Worm (Caenorhabditis elegans) whole organism, young adult: ENCODE data around the gene C04E12.2.

Experiments
- F22D6.2 ChIP-seq: sonication (generic microtip); optimal IDR thresholded peaks from 2 replicates; lab custom pipeline; 2016; ENCODE audit warnings: mild to moderate bottlenecking, missing genetic modification characterization, missing compliant biosample characterization
- K12H6.12 ChIP-seq: fragments of 200-800 bp; sonication (Bioruptor generic); optimal IDR thresholded peaks from 2 replicates; lab custom pipeline; 2018; ENCODE audit warnings: mild to moderate bottlenecking, missing genetic modification characterization, missing compliant biosample characterization
- cebp-2 ChIP-seq: fragments of 200-800 bp; sonication (Bioruptor generic); IDR thresholded peaks from 2 replicates; pipeline ENCODE4 v1.3.6; 2022; ENCODE audit warnings: missing genetic modification characterization, missing compliant biosample characterization
- egrh-3 ChIP-seq: fragments of 200-800 bp; sonication (Bioruptor generic); IDR thresholded peaks from 2 replicates; pipeline ENCODE4 v1.3.6; 2022; ENCODE audit warnings: missing genetic modification reagents, missing genetic modification characterization, missing compliant biosample characterization
- him-1 ChIP-seq: sonication (generic microtip); optimal IDR thresholded peaks from 2 replicates; lab custom pipeline; 2016; ENCODE audit warnings: missing genotype, missing genetic modification reagents, missing genetic modification characterization, missing compliant biosample characterization
- pha-4 ChIP-seq: fragments of 150-350 bp; sonication (generic microtip); optimal IDR thresholded peaks from 2 replicates; lab custom pipeline; 2014; ENCODE audit warnings: missing biosample characterization, missing genetic modification reagents, missing genetic modification characterization
- rcor-1 ChIP-seq: fragments of 200-800 bp; sonication (Bioruptor generic); IDR thresholded peaks from 2 replicates; pipeline ENCODE4 v1.3.6; 2022; ENCODE audit warnings: missing genetic modification reagents, missing genetic modification characterization, missing compliant biosample characterization
- unc-62 ChIP-seq: fragments of 150-350 bp; optimal IDR thresholded peaks from 2 replicates; lab custom pipeline; 2014; ENCODE audit warnings: missing biosample characterization, missing genetic modification reagents, missing genetic modification characterization

DNA sequence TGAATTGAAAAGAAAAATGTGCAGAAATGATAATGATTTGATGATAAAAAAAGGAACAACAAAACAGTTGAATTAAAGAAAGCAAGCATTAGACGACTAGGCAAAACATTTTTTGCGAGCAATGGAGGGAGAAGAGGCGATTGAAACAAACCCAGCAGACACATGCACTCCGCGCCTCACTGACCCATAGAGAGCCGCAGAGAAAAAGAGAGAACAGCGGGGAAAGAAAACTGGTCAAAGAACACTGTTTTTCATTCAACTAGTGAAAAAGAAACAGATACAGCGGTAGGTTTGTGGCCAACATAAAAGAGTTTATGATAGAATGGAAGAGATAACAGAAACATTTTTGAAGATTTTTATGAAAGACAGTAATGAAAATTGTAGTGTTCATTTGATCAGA is 20.4 kb downstream of the C04E12.2 start:
- TF ChIP-seq unc-62 (GFP tag; lab: Kevin White, UChicago) (no peak), him-1 (no peak), K12H6.12 (tag; lab: Kevin White, UChicago) (no peak), rcor-1 (GFP tag; lab: Robert Waterston, UW) (no peak), egrh-3 (no peak), pha-4 (no peak), cebp-2 (no peak), F22D6.2 (no peak)
